Worm (Caenorhabditis elegans): ENCODE data around the gene M01F1.9.

DNA sequence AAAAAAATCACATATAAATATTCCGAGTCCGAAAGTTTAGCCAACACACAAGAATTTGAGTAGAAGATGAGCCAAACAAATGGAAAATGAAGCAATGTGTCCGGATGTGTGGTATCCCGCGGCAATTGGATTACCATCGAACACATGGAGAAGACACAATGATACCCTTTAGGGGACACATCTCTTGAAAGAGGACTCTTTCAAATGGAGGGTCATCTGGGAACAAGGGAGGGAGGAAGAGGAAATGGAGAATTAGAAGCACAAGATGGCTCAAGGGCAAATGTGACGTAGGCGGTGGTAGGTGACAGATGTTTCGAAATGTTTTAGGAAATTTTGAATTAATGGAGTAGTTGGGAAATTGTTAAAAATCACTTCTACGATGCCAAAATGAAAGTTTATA lies 44.2 kb upstream of the M01F1.9 start:
- TF ChIP-seq unc-62 (GFP tag; optimal IDR thresholded peaks at IDR 0.05) (peak; percentile 56), lin-13 (tag; optimal IDR thresholded peaks at IDR 0.05) (no peak), pha-4 (tag; optimal IDR thresholded peaks at IDR 0.05) (no peak), nhr-28 (tag; optimal IDR thresholded peaks at IDR 0.05) (no peak)

All from whole organism, mixed stage, embryonic.